Worm (Caenorhabditis elegans): ENCODE results near the gene srh-33.

DNA sequence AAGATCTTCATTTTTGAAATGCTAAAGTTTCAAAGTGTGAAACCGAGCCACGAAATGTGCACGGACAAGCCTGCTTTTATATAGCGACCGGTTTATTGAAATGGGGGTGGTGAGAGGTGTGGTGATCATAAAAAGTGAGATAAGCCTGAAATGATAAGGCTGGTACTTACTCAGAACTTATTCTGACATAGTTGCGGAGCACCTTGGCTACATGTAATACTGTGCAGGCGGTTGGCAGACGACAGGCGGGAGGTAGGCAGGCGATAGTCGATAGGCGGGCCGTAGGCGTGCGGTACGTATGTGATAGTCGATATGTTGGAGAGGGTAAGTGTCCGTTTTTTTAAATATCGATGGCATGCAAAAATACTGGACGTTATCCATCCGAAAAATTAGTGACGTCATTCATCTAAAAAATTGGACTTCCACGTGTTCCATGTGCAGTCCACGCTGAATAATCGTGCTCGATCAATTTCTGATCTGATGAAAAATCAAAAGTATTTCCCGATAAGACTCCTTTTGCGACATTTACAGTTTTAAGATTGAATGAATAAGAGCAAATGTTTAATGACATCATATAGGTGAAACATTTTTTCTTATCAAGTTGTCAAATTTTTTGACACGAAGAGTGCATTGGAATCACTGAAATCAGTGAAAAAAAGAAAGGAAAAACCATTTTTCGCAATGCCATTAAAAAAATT lies 25.3 kb downstream of the srh-33 start, which contains the start of gene irg-8:
- TF ChIP-seq mdt-29 (GFP tag; IDR thresholded peaks at IDR 0.05) (no peak), nhr-237 (tag; optimal IDR thresholded peaks at IDR 0.05) (no peak)
